Worm (Caenorhabditis elegans) whole organism, late embryonic: ENCODE measurements around the gene F38B2.6.

Source experiments
- F13H6.1 ChIP-seq: sonication (generic microtip); optimal IDR thresholded peaks from 2 replicates; lab custom pipeline; 2016; ENCODE audit warnings: missing genetic modification characterization, missing compliant biosample characterization
- Y22D7AL.16 ChIP-seq: sonication (generic microtip); optimal IDR thresholded peaks from 2 replicates; lab custom pipeline; 2016; ENCODE audit warnings: missing genetic modification characterization, missing compliant biosample characterization
- ceh-14 ChIP-seq: sonication (generic microtip); optimal IDR thresholded peaks from 2 replicates; lab custom pipeline; 2016; ENCODE audit warnings: missing genotype, missing genetic modification characterization, missing compliant biosample characterization
- ceh-19 ChIP-seq: fragments of 200-800 bp; sonication (Bioruptor generic); optimal IDR thresholded peaks from 2 replicates; lab custom pipeline; 2018; ENCODE audit warnings: mild to moderate bottlenecking, missing genetic modification characterization, missing compliant biosample characterization
- eyg-1 ChIP-seq: sonication (generic microtip); optimal IDR thresholded peaks from 2 replicates; lab custom pipeline; 2016; ENCODE audit warnings: missing genotype, missing genetic modification characterization, missing compliant biosample characterization
- hlh-30 ChIP-seq: sonication (generic microtip); optimal IDR thresholded peaks from 2 replicates; lab custom pipeline; 2017; ENCODE audit warnings: antibody characterized with exemption, missing genetic modification characterization, missing compliant biosample characterization; ENCODE audit not compliant: insufficient read depth
- pax-1 ChIP-seq: fragments of 150-350 bp; optimal IDR thresholded peaks from 2 replicates; lab custom pipeline; 2014; ENCODE audit warnings: missing biosample characterization, missing genetic modification characterization
- pha-4 ChIP-seq: fragments of 150-350 bp; optimal IDR thresholded peaks from 2 replicates; lab custom pipeline; 2018; ENCODE audit warnings: missing biosample characterization, missing genetic modification reagents, missing genetic modification characterization
- pros-1 ChIP-seq: fragments of 150-350 bp; optimal IDR thresholded peaks from 2 replicates; lab custom pipeline; 2014; ENCODE audit warnings: missing biosample characterization, missing genetic modification reagents, missing genetic modification characterization
- rnt-1 ChIP-seq: sonication (generic microtip); optimal IDR thresholded peaks from 2 replicates; lab custom pipeline; 2016; ENCODE audit warnings: missing genetic modification characterization, missing compliant biosample characterization
- sox-4 ChIP-seq: sonication (generic microtip); optimal IDR thresholded peaks from 2 replicates; lab custom pipeline; 2017; ENCODE audit warnings: mild to moderate bottlenecking, missing genetic modification characterization, inconsistent platforms, missing compliant biosample characterization
- tbx-2 ChIP-seq: sonication (generic microtip); optimal IDR thresholded peaks from 2 replicates; lab custom pipeline; 2016; ENCODE audit warnings: missing genetic modification characterization, missing compliant biosample characterization
- ztf-16 ChIP-seq: sonication (generic microtip); optimal IDR thresholded peaks from 2 replicates; lab custom pipeline; 2017; ENCODE audit warnings: missing genetic modification characterization, missing compliant biosample characterization

ce11 chrX:11315392-11315791, 34.3 kb upstream of the F38B2.6 start, which contains the start of gene F08G12.11:
- TF ChIP-seq tbx-2 (tag; lab: Kevin White, UChicago) (no peak), eyg-1 (tag; lab: Kevin White, UChicago) (no peak), rnt-1 (tag; lab: Kevin White, UChicago) (no peak), ceh-14 (tag; lab: Kevin White, UChicago) (no peak), pros-1 (no peak), pha-4 (tag; lab: Kevin White, UChicago) (no peak), hlh-30 (tag; lab: Kevin White, UChicago) (no peak), F13H6.1 (tag; lab: Kevin White, UChicago) (no peak), Y22D7AL.16 (tag; lab: Kevin White, UChicago) (no peak), ztf-16 (no peak), ceh-19 (GFP tag; lab: Kevin White, UChicago) (no peak), pax-1 (tag; lab: Kevin White, UChicago) (no peak), sox-4 (tag; lab: Kevin White, UChicago) (no peak)
